Fruit fly (Drosophila melanogaster) whole organism, embryonic: ENCODE data around the gene CG14866.

ENCODE experiments used
- BEAF-32 ChIP-seq: fragments of 200-800 bp; sonication (Bioruptor generic); optimal IDR thresholded peaks from 3 replicates; lab custom pipeline; 2017; ENCODE audit warnings: missing biosample characterization, missing genetic modification characterization, mild to moderate bottlenecking, moderate library complexity, missing genetic modification reagents
- CG10267 ChIP-seq: fragments of 200-800 bp; sonication (Bioruptor generic); optimal IDR thresholded peaks from 2 replicates; lab custom pipeline; 2018; ENCODE audit warnings: missing biosample characterization, mild to moderate bottlenecking, missing genetic modification characterization, moderate library complexity
- CG15479 ChIP-seq: fragments of 200-800 bp; sonication (Bioruptor generic); optimal IDR thresholded peaks from 3 replicates; lab custom pipeline; 2019; ENCODE audit warnings: missing biosample characterization, mild to moderate bottlenecking, missing genetic modification characterization, moderate library complexity
- CG15514 ChIP-seq: fragments of 200-800 bp; sonication (Bioruptor generic); optimal IDR thresholded peaks from 3 replicates; lab custom pipeline; 2017; ENCODE audit warnings: missing biosample characterization, missing genetic modification characterization, mild to moderate bottlenecking, moderate library complexity, missing genetic modification reagents
- CG17912 ChIP-seq: fragments of 200-800 bp; sonication (Bioruptor generic); optimal IDR thresholded peaks from 2 replicates; lab custom pipeline; 2018; ENCODE audit warnings: missing biosample characterization, mild to moderate bottlenecking, missing genetic modification characterization
- CG18476 ChIP-seq: fragments of 200-800 bp; sonication (Bioruptor generic); optimal IDR thresholded peaks from 2 replicates; lab custom pipeline; 2016; ENCODE audit warnings: missing biosample characterization, mild to moderate bottlenecking, missing genetic modification characterization
- CG2116 ChIP-seq: fragments of 200-800 bp; sonication (Bioruptor generic); optimal IDR thresholded peaks from 3 replicates; lab custom pipeline; 2018; ENCODE audit warnings: missing biosample characterization, mild to moderate bottlenecking, missing genetic modification characterization
- CG32772 ChIP-seq: fragments of 200-800 bp; sonication (Bioruptor generic); IDR thresholded peaks from 2 replicates; pipeline ENCODE4 v1.3.6; 2022; ENCODE audit warnings: missing biosample characterization, missing genetic modification characterization
- CG3281 ChIP-seq: fragments of 200-800 bp; sonication (Bioruptor generic); optimal IDR thresholded peaks from 3 replicates; lab custom pipeline; 2017; ENCODE audit warnings: missing biosample characterization, mild to moderate bottlenecking, missing genetic modification characterization
- CG34224 ChIP-seq: fragments of 200-800 bp; sonication (Bioruptor generic); IDR thresholded peaks from 3 replicates; pipeline ENCODE4 v1.3.6; 2022; ENCODE audit warnings: missing biosample characterization, missing genetic modification characterization; ENCODE audit not compliant: partially characterized antibody
- CG4404 ChIP-seq: fragments of 200-800 bp; sonication (Bioruptor generic); IDR thresholded peaks from 2 replicates; pipeline ENCODE4 v1.3.6; 2022; ENCODE audit warnings: missing biosample characterization, missing genetic modification characterization
- CG5180 ChIP-seq: fragments of 200-800 bp; sonication (Bioruptor generic); optimal IDR thresholded peaks from 3 replicates; lab custom pipeline; 2017; ENCODE audit warnings: missing biosample characterization, missing genetic modification characterization, mild to moderate bottlenecking, moderate library complexity, missing genetic modification reagents
- CG7987 ChIP-seq: fragments of 200-800 bp; sonication (Bioruptor generic); optimal IDR thresholded peaks from 2 replicates; lab custom pipeline; 2018; ENCODE audit warnings: missing biosample characterization, mild to moderate bottlenecking, missing genetic modification characterization, moderate library complexity
- CG8281 ChIP-seq: fragments of 200-800 bp; sonication (Bioruptor generic); optimal IDR thresholded peaks from 2 replicates; lab custom pipeline; 2018; ENCODE audit warnings: missing biosample characterization, mild to moderate bottlenecking, missing genetic modification characterization, moderate library complexity
- CG8388 ChIP-seq: fragments of 200-800 bp; sonication (Bioruptor generic); optimal IDR thresholded peaks from 2 replicates; lab custom pipeline; 2019; ENCODE audit warnings: missing biosample characterization, mild to moderate bottlenecking, missing genetic modification characterization, moderate library complexity
- CG9797 ChIP-seq: fragments of 200-800 bp; sonication (Bioruptor generic); optimal IDR thresholded peaks from 3 replicates; lab custom pipeline; 2018; ENCODE audit warnings: missing biosample characterization, mild to moderate bottlenecking, missing genetic modification characterization
- CrebB ChIP-seq: fragments of 200-800 bp; sonication (Bioruptor generic); optimal IDR thresholded peaks from 3 replicates; lab custom pipeline; 2018; ENCODE audit warnings: missing biosample characterization, mild to moderate bottlenecking, missing genetic modification characterization
- Dp ChIP-seq: fragments of 200-800 bp; sonication (Bioruptor generic); optimal IDR thresholded peaks from 2 replicates; lab custom pipeline; 2018; ENCODE audit warnings: missing biosample characterization, mild to moderate bottlenecking, missing genetic modification characterization, moderate library complexity
- Dref ChIP-seq: fragments of 200-800 bp; sonication (Bioruptor generic); IDR thresholded peaks from 2 replicates; pipeline ENCODE4 v1.3.6; 2022; ENCODE audit warnings: missing biosample characterization, missing genetic modification characterization
- MBD-R2 ChIP-seq: fragments of 200-800 bp; sonication (Bioruptor generic); IDR thresholded peaks from 2 replicates; pipeline ENCODE4 v1.3.6; 2022; ENCODE audit warnings: missing biosample characterization, missing genetic modification characterization
- Med ChIP-seq: fragments of 200-800 bp; sonication (Bioruptor generic); peaks from one replicate; lab custom pipeline; 2016; ENCODE audit warnings: missing biosample characterization, missing genetic modification characterization, mild to moderate bottlenecking, inconsistent platforms, moderate library complexity
- NC2β ChIP-seq: fragments of 200-800 bp; sonication (Bioruptor generic); optimal IDR thresholded peaks from 2 replicates; lab custom pipeline; 2016; ENCODE audit warnings: missing biosample characterization, missing genetic modification characterization
- Nf-YB ChIP-seq: fragments of 200-800 bp; sonication (Bioruptor generic); optimal IDR thresholded peaks from 3 replicates; lab custom pipeline; 2019; ENCODE audit warnings: missing biosample characterization, mild to moderate bottlenecking, missing genetic modification characterization, moderate library complexity
- Pdp1 ChIP-seq, 2 experiments: fragments of 200-800 bp; sonication (Bioruptor generic); optimal IDR thresholded peaks; 3 replicates each; lab custom pipeline; 2016; ENCODE audit warnings: missing biosample characterization in 2 of 2, missing genetic modification characterization in 2 of 2, mild to moderate bottlenecking in 1 of 2, moderate library complexity in 1 of 2
- Scr ChIP-seq: fragments of 200-800 bp; sonication (Bioruptor generic); IDR thresholded peaks from 2 replicates; pipeline ENCODE4 v1.3.6; 2022; ENCODE audit warnings: missing biosample characterization, missing genetic modification characterization; ENCODE audit not compliant: partially characterized antibody
- YL-1 ChIP-seq: fragments of 200-800 bp; sonication (Bioruptor generic); optimal IDR thresholded peaks from 3 replicates; lab custom pipeline; 2017; ENCODE audit warnings: missing biosample characterization, mild to moderate bottlenecking, missing genetic modification characterization
- chn ChIP-seq: fragments of 200-800 bp; sonication (Bioruptor generic); optimal IDR thresholded peaks from 2 replicates; lab custom pipeline; 2016; ENCODE audit warnings: missing biosample characterization, missing genetic modification characterization
- ftz-f1 ChIP-seq: fragments of 200-800 bp; sonication (Bioruptor generic); optimal IDR thresholded peaks from 2 replicates; lab custom pipeline; 2016; ENCODE audit warnings: missing biosample characterization, missing genetic modification characterization
- gsb-n ChIP-seq: fragments of 200-800 bp; sonication (Bioruptor generic); optimal IDR thresholded peaks from 3 replicates; lab custom pipeline; 2018; ENCODE audit warnings: missing biosample characterization, mild to moderate bottlenecking, missing genetic modification characterization
- hb ChIP-seq: fragments of 200-800 bp; sonication (Bioruptor generic); IDR thresholded peaks from 3 replicates; pipeline ENCODE4 v1.3.6; 2022; ENCODE audit warnings: missing biosample characterization, missing genetic modification characterization; ENCODE audit not compliant: partially characterized antibody
- kah ChIP-seq: fragments of 200-800 bp; sonication (Bioruptor generic); optimal IDR thresholded peaks from 2 replicates; lab custom pipeline; 2018; ENCODE audit warnings: missing biosample characterization, mild to moderate bottlenecking, missing genetic modification characterization
- peb ChIP-seq: fragments of 200-800 bp; sonication (Bioruptor generic); IDR thresholded peaks from 2 replicates; pipeline ENCODE4 v1.3.6; 2022; ENCODE audit warnings: missing biosample characterization, missing genetic modification characterization
- ro ChIP-seq: fragments of 200-800 bp; sonication (Bioruptor generic); IDR thresholded peaks from 2 replicates; pipeline ENCODE4 v1.3.6; 2022; ENCODE audit warnings: missing biosample characterization, missing genetic modification characterization
- row ChIP-seq: fragments of 200-800 bp; sonication (Bioruptor generic); IDR thresholded peaks from 3 replicates; pipeline ENCODE4 v1.3.6; 2022; ENCODE audit warnings: missing biosample characterization, missing genetic modification characterization
- so ChIP-seq: fragments of 200-800 bp; sonication (Bioruptor generic); IDR thresholded peaks from 3 replicates; pipeline ENCODE4 v1.3.6; 2022; ENCODE audit warnings: missing biosample characterization, missing genetic modification characterization
- sug ChIP-seq: fragments of 200-800 bp; optimal IDR thresholded peaks from 2 replicates; lab custom pipeline; 2019; ENCODE audit warnings: missing biosample characterization, mild to moderate bottlenecking, missing genetic modification characterization, moderate library complexity
- tio ChIP-seq: fragments of 200-800 bp; sonication (Bioruptor generic); optimal IDR thresholded peaks from 2 replicates; lab custom pipeline; 2017; ENCODE audit warnings: missing biosample characterization, missing genetic modification characterization, inconsistent platforms
- tll ChIP-seq, 2 experiments: fragments of 200-800 bp in 1 of 2; fragments of >200 bp in 1 of 2; sonication (Bioruptor generic) in 1 of 2; optimal IDR thresholded peaks; 2 replicates each; lab custom pipeline; 2017 to 2019; ENCODE audit warnings: missing biosample characterization in 2 of 2, missing genetic modification characterization in 2 of 2, mild to moderate bottlenecking in 1 of 2, moderate library complexity in 1 of 2
- trem ChIP-seq: fragments of 200-800 bp; optimal IDR thresholded peaks from 3 replicates; lab custom pipeline; 2019; ENCODE audit warnings: missing biosample characterization, mild to moderate bottlenecking, missing genetic modification characterization, moderate library complexity
- tx ChIP-seq: fragments of 200-800 bp; sonication (Bioruptor generic); optimal IDR thresholded peaks from 2 replicates; lab custom pipeline; 2016; ENCODE audit warnings: missing biosample characterization, missing genetic modification characterization
- wor ChIP-seq: fragments of 200-800 bp; sonication (Bioruptor generic); IDR thresholded peaks from 2 replicates; pipeline ENCODE4 v1.3.6; 2022; ENCODE audit warnings: missing biosample characterization, missing genetic modification characterization

CG14866 gene

dm6 chr3R:15268426-15268825, 47.8 kb upstream of the CG14866 start, which contains the start of the genes CG14864 and Zip88E (continued):
- peak; percentile 17 for TF ChIP-seq sug (tag; lab: Kevin White, UChicago)
- no peak for TF ChIP-seq gsb-n (tag; lab: Kevin White, UChicago)
- TF ChIP-seq Med (GFP tag; lab: Kevin White, UChicago): peak; percentile 15
- TF ChIP-seq trem (tag; lab: Kevin White, UChicago): peak; percentile 33
- peak; percentile 57 for TF ChIP-seq CG15514 (GFP tag; lab: Kevin White, UChicago)
- TF ChIP-seq so (GFP tag; lab: Robert Waterston, UW): no peak
- TF ChIP-seq CG5180 (GFP tag; lab: Kevin White, UChicago): no peak
- TF ChIP-seq hb (GFP tag; lab: Robert Waterston, UW): 0 out of 3 replicates have a peak, but pooled peaks have one; percentile 5
- peak; percentile 17 for TF ChIP-seq CG10267 (tag; lab: Kevin White, UChicago)
- TF ChIP-seq Dp (GFP tag; lab: Kevin White, UChicago): peak; percentile 73
- no peak for TF ChIP-seq CG8281 (tag; lab: Kevin White, UChicago)
- no peak for TF ChIP-seq CG17912
- TF ChIP-seq row: peak; percentile 19; the same call in 1 of the 3 replicates
- TF ChIP-seq CG8388: no peak
- TF ChIP-seq CG2116 (GFP tag; lab: Kevin White, UChicago): peak; percentile 71
- TF ChIP-seq CG18476: no peak
- TF ChIP-seq ro (GFP tag; lab: Robert Waterston, UW): no peak
- no peak for TF ChIP-seq peb
- TF ChIP-seq CG32772 (GFP tag; lab: Robert Waterston, UW): 0 out of 2 replicates have a peak, but pooled peaks have one; percentile 12
- no peak for TF ChIP-seq chn (GFP tag; lab: Kevin White, UChicago)
- TF ChIP-seq CG7987 (GFP tag; lab: Kevin White, UChicago): no peak
- no peak for TF ChIP-seq wor (GFP tag; lab: Robert Waterston, UW)
- TF ChIP-seq Dref: peak; percentile 39
- peak; percentile 77 for TF ChIP-seq CG9797
- peak in 1 of 2 experiments; percentile 15 for TF ChIP-seq Pdp1 (GFP tag; optimal IDR thresholded peaks at IDR 0.05; lab: Kevin White, UChicago)
- TF ChIP-seq BEAF-32: peak; percentile 34
- no peak for TF ChIP-seq CrebB (tag; lab: Kevin White, UChicago)
- TF ChIP-seq Scr (GFP tag; lab: Robert Waterston, UW): 0 out of 2 replicates have a peak, but pooled peaks have one; percentile 17
- TF ChIP-seq YL-1 (GFP tag; lab: Kevin White, UChicago): peak; percentile 44
- TF ChIP-seq MBD-R2 (GFP tag; lab: Robert Waterston, UW): peak; percentile 81
- TF ChIP-seq, all 482 proteins: peak for 34

dm6 chr3R:15268856-15269255, 47.4 kb upstream of the CG14866 start:
- TF ChIP-seq CG15479 (GFP tag; lab: Kevin White, UChicago) (no peak), tio (no peak), CG34224 (GFP tag; lab: Robert Waterston, UW) (0 out of 3 replicates have a peak, but pooled peaks have one; percentile 27), tll (GFP tag; optimal IDR thresholded peaks at IDR 0.05; lab: Kevin White, UChicago) (no peak), kah (GFP tag; lab: Kevin White, UChicago) (peak; percentile 71), CG4404 (GFP tag; lab: Robert Waterston, UW) (no peak), NC2β (GFP tag; lab: Kevin White, UChicago) (no peak), Nf-YB (GFP tag; lab: Kevin White, UChicago) (no peak), ftz-f1 (GFP tag; lab: Kevin White, UChicago) (no peak), tx (GFP tag; lab: Kevin White, UChicago) (no peak), CG3281 (GFP tag; lab: Kevin White, UChicago) (no peak)
